Fruit fly (Drosophila melanogaster): ENCODE results near the gene CG2150.

CG2150 gene

DNA sequence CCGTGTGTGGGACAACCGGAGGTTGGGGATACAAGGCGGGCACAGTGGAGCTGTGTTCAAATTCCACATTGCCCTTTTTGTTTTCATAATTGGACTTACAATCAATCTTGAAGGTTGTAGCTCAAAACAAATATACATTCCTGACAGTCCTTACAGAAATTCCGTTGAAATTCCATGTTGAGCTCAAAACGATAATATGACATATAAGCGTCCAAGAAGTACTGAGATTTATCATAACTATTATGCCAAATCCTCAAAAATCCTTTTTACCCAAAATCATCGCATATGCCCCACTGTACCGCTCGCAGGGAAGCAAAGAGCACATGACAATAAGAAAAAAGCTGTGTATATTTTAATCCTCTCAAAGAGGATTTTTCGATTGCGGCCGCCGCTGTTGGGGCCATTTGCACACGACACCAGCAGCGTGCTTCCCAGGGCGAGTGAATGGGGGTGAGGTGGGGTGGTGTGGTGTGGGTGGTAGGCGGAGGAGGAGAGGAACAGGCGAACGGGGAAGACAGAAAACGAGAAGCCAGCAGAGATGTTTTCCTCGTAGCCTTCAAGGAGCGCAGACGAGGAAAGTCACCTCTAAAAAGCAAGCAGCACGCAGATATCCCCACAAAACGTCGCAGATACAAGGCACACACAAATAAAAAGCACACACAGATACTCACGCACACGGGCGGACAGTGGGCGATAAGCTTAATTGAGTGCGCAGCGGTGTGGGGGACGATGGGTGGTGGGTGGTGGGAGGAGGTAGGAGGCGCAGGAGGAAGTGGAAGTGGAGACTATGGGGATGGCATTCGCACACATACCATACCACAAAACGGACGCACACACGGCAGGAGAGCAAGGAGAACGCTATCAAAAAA lies 47.0 kb downstream of the CG2150 start (continued):
- TF ChIP-seq Mes4 (GFP tag; optimal IDR thresholded peaks at IDR 0.05): peak; percentile 58
- no peak; the same call in 1 of the 2 replicates for TF ChIP-seq ttk (GFP tag; IDR thresholded peaks at IDR 0.05)
- TF ChIP-seq zfh1 (GFP tag; IDR thresholded peaks at IDR 0.05): no peak
- no peak for TF ChIP-seq chm (GFP tag; IDR thresholded peaks at IDR 0.05)
- peak; percentile 73 for TF ChIP-seq shn (GFP tag; optimal IDR thresholded peaks at IDR 0.05)
- TF ChIP-seq lilli (GFP tag; optimal IDR thresholded peaks at IDR 0.05): peak; percentile 79
- TF ChIP-seq CG7372 (GFP tag; IDR thresholded peaks at IDR 0.05): no peak; the same call in 1 of the 2 replicates
- TF ChIP-seq Fer2 (tag; optimal IDR thresholded peaks at IDR 0.05): peak; percentile 22
- TF ChIP-seq otp (GFP tag; IDR thresholded peaks at IDR 0.05): no peak
- TF ChIP-seq CG12299 (tag; optimal IDR thresholded peaks at IDR 0.05): no peak
- TF ChIP-seq Antp (GFP tag; optimal IDR thresholded peaks at IDR 0.05): peak; percentile 58
- peak; percentile 42 for TF ChIP-seq CG31441 (GFP tag; IDR thresholded peaks at IDR 0.05)
- TF ChIP-seq Dll (GFP tag; IDR thresholded peaks at IDR 0.05; ENCODE audit: partially characterized antibody): no peak
- no peak for TF ChIP-seq CG31365 (tag; optimal IDR thresholded peaks at IDR 0.05)
- peak; percentile 18 for TF ChIP-seq eyg (GFP tag; optimal IDR thresholded peaks at IDR 0.05)
- TF ChIP-seq CG5245 (GFP tag; optimal IDR thresholded peaks at IDR 0.05): no peak
- no peak for TF ChIP-seq CG16779 (GFP tag; IDR thresholded peaks at IDR 0.05)
- no peak for TF ChIP-seq Atf3 (GFP tag; optimal IDR thresholded peaks at IDR 0.05)
- TF ChIP-seq lmd (GFP tag; IDR thresholded peaks at IDR 0.05): peak; percentile 71
- TF ChIP-seq cas (GFP tag; IDR thresholded peaks at IDR 0.05): no peak
- TF ChIP-seq CoRest (tag; optimal IDR thresholded peaks at IDR 0.05): peak; percentile 74
- peak; percentile 21 for TF ChIP-seq nau (GFP tag; optimal IDR thresholded peaks at IDR 0.05)
- TF ChIP-seq CG9797 (GFP tag; optimal IDR thresholded peaks at IDR 0.05): no peak
- peak; percentile 45; the same call in 1 of the 3 replicates for TF ChIP-seq sr (GFP tag; IDR thresholded peaks at IDR 0.05)
- peak; percentile 27 for TF ChIP-seq maf-S (GFP tag; optimal IDR thresholded peaks at IDR 0.05)
- peak; percentile 17; the same call in 1 of the 2 replicates for TF ChIP-seq Bgb (GFP tag; IDR thresholded peaks at IDR 0.05; ENCODE audit: partially characterized antibody)
- TF ChIP-seq Spps (tag; optimal IDR thresholded peaks at IDR 0.05): no peak
- no peak for TF ChIP-seq dm (GFP tag; optimal IDR thresholded peaks at IDR 0.05)
- TF ChIP-seq CG8089 (GFP tag; optimal IDR thresholded peaks at IDR 0.05): peak; percentile 41
- peak; percentile 59 for TF ChIP-seq tx (GFP tag; optimal IDR thresholded peaks at IDR 0.05)
- peak; percentile 53 for TF ChIP-seq CG32532 (GFP tag; IDR thresholded peaks at IDR 0.05)
- peak; percentile 42 for TF ChIP-seq CG17359 (tag; optimal IDR thresholded peaks at IDR 0.05)
- peak; percentile 23 for TF ChIP-seq CG1602 (GFP tag; optimal IDR thresholded peaks at IDR 0.05)
- peak; percentile 52 for TF ChIP-seq ems (GFP tag; optimal IDR thresholded peaks at IDR 0.05)
- TF ChIP-seq her (GFP tag; optimal IDR thresholded peaks at IDR 0.05): peak; percentile 56
- no peak for TF ChIP-seq tap (tag; optimal IDR thresholded peaks at IDR 0.05)
- no peak for TF ChIP-seq Hr39 (optimal IDR thresholded peaks at IDR 0.05)
- TF ChIP-seq CG7786 (GFP tag; optimal IDR thresholded peaks at IDR 0.05): peak; percentile 68
- TF ChIP-seq CG6689 (GFP tag; IDR thresholded peaks at IDR 0.05): peak; percentile 53; the same call in 1 of the 2 replicates
- no peak for TF ChIP-seq CG30020 (tag; optimal IDR thresholded peaks at IDR 0.05)
- TF ChIP-seq CG3726 (GFP tag; IDR thresholded peaks at IDR 0.05): no peak
- TF ChIP-seq scrt (GFP tag; optimal IDR thresholded peaks at IDR 0.05): peak; percentile 13
- no peak for TF ChIP-seq danr (GFP tag; IDR thresholded peaks at IDR 0.05)
- no peak for TF ChIP-seq yki (optimal IDR thresholded peaks at IDR 0.05)
- peak; percentile 45; the same call in 1 of the 2 replicates for TF ChIP-seq ap (GFP tag; IDR thresholded peaks at IDR 0.05)
- peak; percentile 71 for TF ChIP-seq pho (GFP tag; optimal IDR thresholded peaks at IDR 0.05)
- TF ChIP-seq CG4707 (GFP tag; optimal IDR thresholded peaks at IDR 0.05): peak; percentile 29
- no peak for TF ChIP-seq toy (GFP tag; IDR thresholded peaks at IDR 0.05)
- TF ChIP-seq Deaf1 (tag; optimal IDR thresholded peaks at IDR 0.05): no peak
- TF ChIP-seq CG2199 (GFP tag; IDR thresholded peaks at IDR 0.05): no peak
- peak; percentile 5 for TF ChIP-seq chn (GFP tag; optimal IDR thresholded peaks at IDR 0.05)

Measured in whole organism, embryonic.